Worm (Caenorhabditis elegans) whole organism, early embryonic: ENCODE measurements around the gene srv-27.
"Not testable (repeated sequence)": the region's sequence is repeated elsewhere in the genome, so short reads cannot be mapped to it uniquely, and the experiment has no call there.

Experiments
- hmg-4 ChIP-seq: fragments of 200-800 bp; sonication (Bioruptor generic); optimal IDR thresholded peaks from 2 replicates; lab custom pipeline; 2018; ENCODE audit warnings: mild to moderate bottlenecking, missing genetic modification characterization, missing compliant biosample characterization
- pes-1 ChIP-seq: fragments of 200-800 bp; sonication (Bioruptor generic); IDR thresholded peaks from 2 replicates; pipeline ENCODE4 v1.3.6; 2022; ENCODE audit warnings: missing genetic modification reagents, missing genetic modification characterization, missing compliant biosample characterization

DNA sequence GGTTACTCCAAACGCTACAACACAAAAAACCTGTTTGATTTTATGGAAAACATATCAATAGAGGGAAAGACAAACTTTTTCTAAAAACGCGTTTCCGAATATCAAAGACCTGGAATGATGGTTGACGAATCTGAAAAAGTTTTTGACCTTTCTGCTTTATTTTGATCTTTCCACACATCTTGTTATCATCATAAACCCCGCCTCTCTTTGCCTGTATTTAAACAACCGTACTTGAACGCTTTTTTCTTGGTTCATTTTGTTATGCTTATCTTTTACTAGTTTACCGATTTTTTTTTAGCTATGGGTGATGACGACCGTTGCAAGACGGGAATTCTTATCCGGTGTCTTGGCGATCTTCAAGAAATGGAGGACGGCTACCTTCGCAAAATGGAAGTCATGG, 45.2 kb downstream of the srv-27 start, which contains the start of gene T13A10.2:
- not testable (repeated sequence) for TF ChIP-seq hmg-4 (GFP tag; lab: Kevin White, UChicago); pes-1 (GFP tag; lab: Robert Waterston, UW)
